Worm (Caenorhabditis elegans): Measurements from ENCODE around the gene noah-2.

- TF ChIP-seq lir-3 (tag; optimal IDR thresholded peaks at IDR 0.05; ENCODE audit: poor library complexity) (no peak), lsy-2 (tag; optimal IDR thresholded peaks at IDR 0.05) (no peak), jun-1 (tag; optimal IDR thresholded peaks at IDR 0.05) (no peak), ets-5 (GFP tag; IDR thresholded peaks at IDR 0.05) (no peak)
Measured at ce11 chrIV:14083505-14083904, 7.5 kb upstream of the noah-2 start, which contains the start of gene F52B11.2.
